Worm (Caenorhabditis elegans): ENCODE measurements around the gene agmo-1.

DNA sequence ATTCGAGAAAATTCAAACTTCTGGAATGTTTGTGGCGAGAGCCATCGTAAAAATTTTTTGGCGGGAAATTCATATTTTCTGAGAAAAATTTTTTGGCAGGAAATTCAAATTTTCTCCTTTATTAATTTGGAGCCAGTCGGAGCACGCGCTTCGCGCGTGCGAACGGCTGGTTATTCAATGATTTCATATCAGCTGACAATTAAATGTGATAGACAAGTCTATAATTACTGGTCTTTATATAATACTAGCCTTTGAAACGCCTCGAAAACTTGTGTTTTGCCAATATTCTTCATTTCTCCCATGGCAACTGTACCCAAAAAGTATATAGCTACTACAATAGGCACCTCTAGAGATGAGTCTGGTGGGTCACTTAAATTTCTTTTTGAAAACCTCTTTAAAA, 43.3 kb downstream of the agmo-1 start, which contains the start of gene srw-10:
- TF ChIP-seq nhr-12 (tag; optimal IDR thresholded peaks at IDR 0.05) = no peak
- TF ChIP-seq lin-39 (tag; optimal IDR thresholded peaks at IDR 0.05) = no peak
- TF ChIP-seq dmd-4 (tag; optimal IDR thresholded peaks at IDR 0.05) = no peak
- TF ChIP-seq R02D3.7 (tag; optimal IDR thresholded peaks at IDR 0.05) = no peak
- no peak for TF ChIP-seq ztf-11 (tag; optimal IDR thresholded peaks at IDR 0.05)
- TF ChIP-seq egl-27 (tag; optimal IDR thresholded peaks at IDR 0.05) = no peak
- no peak for TF ChIP-seq nhr-77 (tag; optimal IDR thresholded peaks at IDR 0.05)
- no peak for TF ChIP-seq fos-1 (tag; optimal IDR thresholded peaks at IDR 0.05)
- no peak for TF ChIP-seq ceh-82 (tag; optimal IDR thresholded peaks at IDR 0.05)
- no peak for TF ChIP-seq elt-3 (tag; optimal IDR thresholded peaks at IDR 0.05)
- TF ChIP-seq lin-13 (GFP tag; optimal IDR thresholded peaks at IDR 0.05) = no peak
- no peak for TF ChIP-seq ceh-16 (tag; optimal IDR thresholded peaks at IDR 0.05)
- no peak for TF ChIP-seq skn-1 (tag; optimal IDR thresholded peaks at IDR 0.05)
- no peak for TF ChIP-seq alr-1 (tag; optimal IDR thresholded peaks at IDR 0.05)
